Fruit fly (Drosophila melanogaster) whole organism, prepupa: ENCODE results near the gene CG15646.
A peak's percentile ranks its signal among the peaks of the same experiment; 100 is the strongest.

Experiments used
- Blimp-1 ChIP-seq: fragments of 200-800 bp; sonication (Bioruptor generic); optimal IDR thresholded peaks from 3 replicates; lab custom pipeline; 2017; ENCODE audit warnings: missing biosample characterization, missing genetic modification characterization, mild to moderate bottlenecking, moderate library complexity, missing genetic modification reagents
- CG10631 ChIP-seq: fragments of 200-800 bp; sonication (Bioruptor generic); optimal IDR thresholded peaks from 2 replicates; lab custom pipeline; 2016; ENCODE audit warnings: missing biosample characterization, missing genetic modification characterization
- CG10669 ChIP-seq: fragments of 200-800 bp; sonication (Bioruptor generic); optimal IDR thresholded peaks from 3 replicates; lab custom pipeline; 2018; ENCODE audit warnings: missing biosample characterization, mild to moderate bottlenecking, missing genetic modification characterization, moderate library complexity
- CG11902 ChIP-seq: fragments of 200-800 bp; sonication (Bioruptor generic); optimal IDR thresholded peaks from 3 replicates; lab custom pipeline; 2016; ENCODE audit warnings: missing biosample characterization, missing genetic modification characterization
- CG15336 ChIP-seq: fragments of 200-800 bp; sonication (Bioruptor generic); IDR thresholded peaks from 2 replicates; pipeline ENCODE4 v1.3.6; 2022; ENCODE audit warnings: missing biosample characterization, missing genetic modification characterization
- CG1621 ChIP-seq: fragments of 200-800 bp; sonication (Bioruptor generic); optimal IDR thresholded peaks from 3 replicates; lab custom pipeline; 2018; ENCODE audit warnings: missing biosample characterization, mild to moderate bottlenecking, missing genetic modification characterization
- CG16779 ChIP-seq: fragments of 200-800 bp; sonication (Bioruptor generic); optimal IDR thresholded peaks from 3 replicates; lab custom pipeline; 2017; ENCODE audit warnings: missing biosample characterization, mild to moderate bottlenecking, missing genetic modification characterization
- CG3032 ChIP-seq: fragments of 200-800 bp; optimal IDR thresholded peaks from 2 replicates; lab custom pipeline; 2019; ENCODE audit warnings: missing biosample characterization, mild to moderate bottlenecking, missing genetic modification characterization, moderate library complexity
- CG31627 ChIP-seq: fragments of 200-800 bp; sonication (Bioruptor generic); optimal IDR thresholded peaks from 3 replicates; lab custom pipeline; 2016; ENCODE audit warnings: missing biosample characterization, missing genetic modification characterization
- CG34406 ChIP-seq: fragments of 200-800 bp; sonication (Bioruptor generic); optimal IDR thresholded peaks from 3 replicates; lab custom pipeline; 2016; ENCODE audit warnings: missing biosample characterization, missing genetic modification characterization
- CG6276 ChIP-seq: fragments of 200-800 bp; sonication (Bioruptor generic); optimal IDR thresholded peaks from 2 replicates; lab custom pipeline; 2017; ENCODE audit warnings: missing biosample characterization, mild to moderate bottlenecking, missing genetic modification characterization
- CG6792 ChIP-seq: fragments of 200-800 bp; sonication (Bioruptor generic); optimal IDR thresholded peaks from 3 replicates; lab custom pipeline; 2016; ENCODE audit warnings: missing biosample characterization, missing genetic modification characterization
- CG6808 ChIP-seq: fragments of 200-800 bp; sonication (Bioruptor generic); optimal IDR thresholded peaks from 3 replicates; lab custom pipeline; 2017; ENCODE audit warnings: missing biosample characterization, missing genetic modification characterization, mild to moderate bottlenecking, moderate library complexity, missing genetic modification reagents
- CG6854 ChIP-seq: fragments of 200-800 bp; sonication (Bioruptor generic); optimal IDR thresholded peaks from 2 replicates; lab custom pipeline; 2017; ENCODE audit warnings: missing biosample characterization, mild to moderate bottlenecking, missing genetic modification characterization
- CG7368 ChIP-seq: fragments of 200-800 bp; sonication (Bioruptor generic); optimal IDR thresholded peaks from 3 replicates; lab custom pipeline; 2016; ENCODE audit warnings: missing biosample characterization, missing genetic modification characterization
- CG8119 ChIP-seq: fragments of 200-800 bp; sonication (Bioruptor generic); IDR thresholded peaks from 3 replicates; pipeline ENCODE4 v1.3.6; 2022; ENCODE audit warnings: missing biosample characterization, missing genetic modification characterization
- CG8319 ChIP-seq: fragments of 200-800 bp; sonication (Bioruptor generic); optimal IDR thresholded peaks from 3 replicates; lab custom pipeline; 2016; ENCODE audit warnings: missing biosample characterization, missing genetic modification characterization
- CG8632 ChIP-seq: fragments of 200-800 bp; sonication (Bioruptor generic); optimal IDR thresholded peaks from 3 replicates; lab custom pipeline; 2016; ENCODE audit warnings: missing biosample characterization, missing genetic modification characterization
- CG9139 ChIP-seq: fragments of 200-800 bp; sonication (Bioruptor generic); optimal IDR thresholded peaks from 3 replicates; lab custom pipeline; 2017; ENCODE audit warnings: missing biosample characterization, mild to moderate bottlenecking, missing genetic modification characterization
- Eip75B ChIP-seq: fragments of 200-800 bp; sonication (Bioruptor generic); optimal IDR thresholded peaks from 3 replicates; lab custom pipeline; 2016; ENCODE audit warnings: missing biosample characterization, missing genetic modification characterization
- Eip78C ChIP-seq: fragments of 200-800 bp; sonication (Bioruptor generic); peaks from one replicate; lab custom pipeline; 2016; ENCODE audit warnings: missing biosample characterization, missing genetic modification characterization
- Eip93F ChIP-seq: fragments of 200-800 bp; sonication (Bioruptor generic); optimal IDR thresholded peaks from 2 replicates; lab custom pipeline; 2016; ENCODE audit warnings: missing biosample characterization, mild to moderate bottlenecking, missing genetic modification characterization
- Gug ChIP-seq: fragments of 200-800 bp; sonication (Bioruptor generic); IDR thresholded peaks from 2 replicates; pipeline ENCODE4 v1.3.6; 2022; ENCODE audit warnings: missing biosample characterization, missing genetic modification characterization
- Hr4 ChIP-seq: fragments of 200-800 bp; sonication (Bioruptor generic); optimal IDR thresholded peaks from 3 replicates; lab custom pipeline; 2016; ENCODE audit warnings: missing biosample characterization, missing genetic modification characterization
- Lpt ChIP-seq: fragments of 200-800 bp; sonication (Bioruptor generic); optimal IDR thresholded peaks from 3 replicates; lab custom pipeline; 2016; ENCODE audit warnings: missing biosample characterization, missing genetic modification characterization
- Met ChIP-seq: fragments of 200-800 bp; sonication (Bioruptor generic); optimal IDR thresholded peaks from 3 replicates; lab custom pipeline; 2016; ENCODE audit warnings: missing biosample characterization, missing genetic modification characterization
- OdsH ChIP-seq: fragments of 200-800 bp; sonication (Bioruptor generic); optimal IDR thresholded peaks from 3 replicates; lab custom pipeline; 2016; ENCODE audit warnings: missing biosample characterization, missing genetic modification characterization
- Smox ChIP-seq: fragments of 200-800 bp; sonication (Bioruptor generic); optimal IDR thresholded peaks from 3 replicates; lab custom pipeline; 2016; ENCODE audit warnings: missing biosample characterization, missing genetic modification characterization
- Sox102F ChIP-seq: fragments of 200-800 bp; sonication (Bioruptor generic); optimal IDR thresholded peaks from 2 replicates; lab custom pipeline; 2016; ENCODE audit warnings: missing biosample characterization, mild to moderate bottlenecking, missing genetic modification characterization
- Sox14 ChIP-seq: fragments of 200-800 bp; sonication (Bioruptor generic); optimal IDR thresholded peaks from 3 replicates; lab custom pipeline; 2016; ENCODE audit warnings: missing biosample characterization, missing genetic modification characterization
- Sox15 ChIP-seq: fragments of 200-800 bp; sonication (Bioruptor generic); optimal IDR thresholded peaks from 3 replicates; lab custom pipeline; 2016; ENCODE audit warnings: missing biosample characterization, missing genetic modification characterization
- acj6 ChIP-seq: fragments of 200-800 bp; sonication (Bioruptor generic); optimal IDR thresholded peaks from 3 replicates; lab custom pipeline; 2016; ENCODE audit warnings: missing biosample characterization, missing genetic modification characterization
- cyc ChIP-seq: fragments of 200-800 bp; sonication (Bioruptor generic); optimal IDR thresholded peaks from 3 replicates; lab custom pipeline; 2016; ENCODE audit warnings: missing biosample characterization, missing genetic modification characterization
- dac ChIP-seq: fragments of 200-800 bp; sonication (Bioruptor generic); optimal IDR thresholded peaks from 2 replicates; lab custom pipeline; 2017; ENCODE audit warnings: missing biosample characterization, mild to moderate bottlenecking, missing genetic modification characterization
- eg ChIP-seq: fragments of 200-800 bp; sonication (Bioruptor generic); IDR thresholded peaks from 3 replicates; pipeline ENCODE4 v1.3.6; 2022; ENCODE audit warnings: missing biosample characterization, missing genetic modification characterization
- fd85E ChIP-seq: fragments of 200-800 bp; sonication (Bioruptor generic); optimal IDR thresholded peaks from 3 replicates; lab custom pipeline; 2016; ENCODE audit warnings: missing biosample characterization, missing genetic modification characterization
- net ChIP-seq: fragments of 200-800 bp; sonication (Bioruptor generic); optimal IDR thresholded peaks from 3 replicates; lab custom pipeline; 2016; ENCODE audit warnings: missing biosample characterization, missing genetic modification characterization
- pdm3 ChIP-seq: fragments of 200-800 bp; sonication (Bioruptor generic); optimal IDR thresholded peaks from 3 replicates; lab custom pipeline; 2016; ENCODE audit warnings: missing biosample characterization, missing genetic modification characterization
- salr ChIP-seq, 2 experiments: fragments of 200-800 bp; sonication (Bioruptor generic); optimal IDR thresholded peaks; 3 replicates each; lab custom pipeline; 2016 to 2018; ENCODE audit warnings: missing biosample characterization in 2 of 2, missing genetic modification characterization in 2 of 2, mild to moderate bottlenecking in 1 of 2
- spab ChIP-seq: fragments of 200-800 bp; sonication (Bioruptor generic); optimal IDR thresholded peaks from 2 replicates; lab custom pipeline; 2017; ENCODE audit warnings: missing biosample characterization, mild to moderate bottlenecking, missing genetic modification characterization, missing genetic modification reagents
- ss ChIP-seq, 2 experiments: fragments of 200-800 bp; sonication (Bioruptor generic); optimal IDR thresholded peaks; 2 replicates in 1 of 2; 3 replicates in 1 of 2; lab custom pipeline; 2017 to 2018; ENCODE audit warnings: mild to moderate bottlenecking in 2 of 2, missing biosample characterization in 2 of 2, missing genetic modification characterization in 2 of 2, moderate library complexity in 1 of 2
- svp ChIP-seq: fragments of 200-800 bp; sonication (Bioruptor generic); peaks from one replicate; lab custom pipeline; 2016; ENCODE audit warnings: missing biosample characterization, missing genetic modification characterization
- topi ChIP-seq: fragments of 200-800 bp; sonication (Bioruptor generic); optimal IDR thresholded peaks from 3 replicates; lab custom pipeline; 2016; ENCODE audit warnings: missing biosample characterization, missing genetic modification characterization
- vri ChIP-seq: fragments of 200-800 bp; sonication (Bioruptor generic); optimal IDR thresholded peaks from 3 replicates; lab custom pipeline; 2016; ENCODE audit warnings: missing biosample characterization, mild to moderate bottlenecking, missing genetic modification characterization

Gene CG15646

dm6 chrX:15675294-15675693, 4.5 kb upstream of the CG15646 start, which contains the start of gene CG12708 (continued):
- TF ChIP-seq CG10669 (GFP tag; lab: Kevin White, UChicago) (no peak), Hr4 (no peak), spab (GFP tag; lab: Kevin White, UChicago) (no peak), Sox14 (peak; percentile 6), CG6808 (GFP tag; lab: Kevin White, UChicago) (peak; percentile 37), fd85E (GFP tag; lab: Kevin White, UChicago) (no peak), Blimp-1 (GFP tag; lab: Kevin White, UChicago) (no peak), OdsH (GFP tag; lab: Kevin White, UChicago) (no peak), Eip93F (GFP tag; lab: Kevin White, UChicago) (no peak), cyc (GFP tag; lab: Kevin White, UChicago) (no peak), CG6854 (GFP tag; lab: Kevin White, UChicago) (peak; percentile 57), CG8632 (no peak), Sox15 (GFP tag; lab: Kevin White, UChicago) (no peak), CG1621 (peak; percentile 26), Smox (GFP tag; lab: Kevin White, UChicago) (peak; percentile 19), eg (GFP tag; lab: Robert Waterston, UW) (peak; percentile 49; the same call in 1 of the 3 replicates), CG6792 (no peak), CG8119 (GFP tag; lab: Robert Waterston, UW) (peak; percentile 29; the same call in 1 of the 3 replicates), CG7368 (no peak), Gug (no peak)

DNA sequence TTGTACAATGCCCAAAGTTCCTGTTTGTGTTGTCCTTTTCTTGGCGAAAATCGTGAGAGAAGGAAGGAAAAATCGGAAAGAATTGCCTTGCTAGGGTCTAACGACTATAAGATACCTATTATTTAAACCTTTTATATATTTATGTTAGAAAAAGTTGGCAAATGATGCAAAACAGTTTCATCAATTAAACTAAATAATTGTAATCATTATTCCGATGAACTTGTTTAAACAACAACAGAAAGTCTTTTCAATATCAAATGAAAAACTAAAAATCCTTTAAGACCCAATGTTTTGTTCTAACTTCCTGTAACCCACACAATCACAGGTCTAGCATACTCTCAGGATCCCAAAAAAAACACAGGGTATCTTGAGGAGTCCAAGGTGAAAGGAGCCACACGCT, 3.5 kb upstream of the CG15646 start:
- TF ChIP-seq ss (GFP tag; optimal IDR thresholded peaks at IDR 0.05; lab: Kevin White, UChicago) (no peak), Eip78C (GFP tag; lab: Kevin White, UChicago) (peak; percentile 4), CG8119 (GFP tag; lab: Robert Waterston, UW) (no peak), CG8319 (GFP tag; lab: Kevin White, UChicago) (no peak), svp (peak; percentile 61), CG7368 (no peak)

DNA sequence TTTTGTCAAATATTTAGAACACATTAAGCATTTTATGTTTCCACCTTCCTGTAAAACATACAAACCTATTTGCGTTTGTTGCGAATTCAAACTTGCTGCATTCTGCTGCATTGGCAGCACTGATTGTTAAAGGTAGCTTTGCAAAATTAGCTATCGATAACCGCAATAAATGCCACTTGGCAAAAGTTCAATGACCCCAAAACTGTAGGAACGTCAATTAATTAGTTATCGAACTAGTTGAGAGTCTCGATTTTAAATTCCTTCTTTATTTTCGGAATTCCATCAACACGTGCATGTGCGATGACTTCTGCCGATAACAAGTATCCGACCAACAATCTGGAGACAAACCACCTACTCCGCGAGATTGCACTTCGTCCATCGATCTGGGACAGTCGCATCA, 8.5 kb downstream of the CG15646 start, which contains the start of gene CG8119:
TSS of gene CG8119 (plus strand) at position 301 of the 400 bp plus-strand sequence.
- TF ChIP-seq Met (GFP tag; lab: Kevin White, UChicago) (no peak), svp (no peak), salr (GFP tag; optimal IDR thresholded peaks at IDR 0.05; lab: Kevin White, UChicago) (no peak), Gug (no peak), Eip75B (GFP tag; lab: Kevin White, UChicago) (no peak), CG6854 (GFP tag; lab: Kevin White, UChicago) (no peak), CG16779 (tag; lab: Kevin White, UChicago) (no peak), eg (GFP tag; lab: Robert Waterston, UW) (no peak), acj6 (no peak), dac (GFP tag; lab: Kevin White, UChicago) (no peak), CG31627 (GFP tag; lab: Kevin White, UChicago) (no peak), Blimp-1 (GFP tag; lab: Kevin White, UChicago) (no peak)
- TF ChIP-seq, all 60 proteins: peak for 0

- TF ChIP-seq CG6276 (GFP tag; lab: Kevin White, UChicago) (no peak), CG34406 (no peak), CG8632 (no peak), Sox14 (no peak), Lpt (no peak), CG6854 (GFP tag; lab: Kevin White, UChicago) (no peak), CG9139 (GFP tag; lab: Kevin White, UChicago) (no peak), CG7368 (no peak), Eip78C (GFP tag; lab: Kevin White, UChicago) (peak; percentile 26), fd85E (GFP tag; lab: Kevin White, UChicago) (no peak), CG3032 (no peak), eg (GFP tag; lab: Robert Waterston, UW) (no peak), spab (GFP tag; lab: Kevin White, UChicago) (no peak), topi (GFP tag; lab: Kevin White, UChicago) (peak; percentile 0), pdm3 (GFP tag; lab: Kevin White, UChicago) (peak; percentile 31), net (GFP tag; lab: Kevin White, UChicago) (no peak), CG15336 (GFP tag; lab: Robert Waterston, UW) (no peak), Blimp-1 (GFP tag; lab: Kevin White, UChicago) (no peak), salr (GFP tag; optimal IDR thresholded peaks at IDR 0.05; lab: Kevin White, UChicago) (no peak), Eip93F (GFP tag; lab: Kevin White, UChicago) (no peak), Sox102F (GFP tag; lab: Kevin White, UChicago) (no peak), Gug (no peak), CG6792 (no peak), CG11902 (GFP tag; lab: Kevin White, UChicago) (no peak), CG10631 (GFP tag; lab: Kevin White, UChicago) (no peak), Eip75B (GFP tag; lab: Kevin White, UChicago) (peak; percentile 6), OdsH (GFP tag; lab: Kevin White, UChicago) (no peak), cyc (GFP tag; lab: Kevin White, UChicago) (peak; percentile 45), vri (no peak)
Observed at dm6 chrX:15653364-15653809, 17.4 kb downstream of the CG15646 start.
